Worm (Caenorhabditis elegans) whole organism, midembryonic: ENCODE results near the gene K10D11.3.

Source experiments
- T22C8.4 ChIP-seq: fragments of 200-800 bp; sonication (Bioruptor generic); IDR thresholded peaks from 2 replicates; pipeline ENCODE4 v1.3.6; 2022; ENCODE audit warnings: missing genetic modification characterization, missing compliant biosample characterization
- cog-1 ChIP-seq: sonication (generic microtip); optimal IDR thresholded peaks from 2 replicates; lab custom pipeline; 2016; ENCODE audit warnings: missing genetic modification characterization, missing compliant biosample characterization
- flt-1 ChIP-seq: fragments of 200-800 bp; sonication (Bioruptor generic); IDR thresholded peaks from 2 replicates; pipeline ENCODE4 v1.3.6; 2022; ENCODE audit warnings: missing genetic modification characterization, missing compliant biosample characterization
- klf-2 ChIP-seq: fragments of 200-800 bp; sonication (Bioruptor generic); conservative IDR thresholded peaks from 2 replicates; pipeline ENCODE4 v1.3.6; 2022; ENCODE audit warnings: missing genetic modification reagents, missing genetic modification characterization, missing compliant biosample characterization
- med-1 ChIP-seq: sonication (generic microtip); optimal IDR thresholded peaks from 2 replicates; lab custom pipeline; 2017; ENCODE audit warnings: missing genetic modification characterization, mild to moderate bottlenecking, missing compliant biosample characterization, antibody characterized with exemption, missing genetic modification reagents; ENCODE audit not compliant: insufficient read depth
- ref-1 ChIP-seq: fragments of 200-800 bp; sonication (Bioruptor generic); conservative IDR thresholded peaks from 2 replicates; pipeline ENCODE4 v1.3.6; 2022; ENCODE audit warnings: missing genetic modification reagents, missing genetic modification characterization, missing compliant biosample characterization
- tab-1 ChIP-seq: fragments of 200-800 bp; sonication (Bioruptor generic); IDR thresholded peaks from 2 replicates; pipeline ENCODE4 v1.3.6; 2022; ENCODE audit warnings: missing genetic modification characterization, missing compliant biosample characterization
- ztf-23 ChIP-seq: fragments of 200-800 bp; sonication (Bioruptor generic); IDR thresholded peaks from 2 replicates; pipeline ENCODE4 v1.3.6; 2022; ENCODE audit warnings: missing genetic modification reagents, missing genetic modification characterization, missing compliant biosample characterization
- ztf-29 ChIP-seq: fragments of 200-800 bp; sonication (Bioruptor generic); IDR thresholded peaks from 2 replicates; pipeline ENCODE4 v1.3.6; 2022; ENCODE audit warnings: missing genetic modification reagents, missing genetic modification characterization, missing compliant biosample characterization

DNA sequence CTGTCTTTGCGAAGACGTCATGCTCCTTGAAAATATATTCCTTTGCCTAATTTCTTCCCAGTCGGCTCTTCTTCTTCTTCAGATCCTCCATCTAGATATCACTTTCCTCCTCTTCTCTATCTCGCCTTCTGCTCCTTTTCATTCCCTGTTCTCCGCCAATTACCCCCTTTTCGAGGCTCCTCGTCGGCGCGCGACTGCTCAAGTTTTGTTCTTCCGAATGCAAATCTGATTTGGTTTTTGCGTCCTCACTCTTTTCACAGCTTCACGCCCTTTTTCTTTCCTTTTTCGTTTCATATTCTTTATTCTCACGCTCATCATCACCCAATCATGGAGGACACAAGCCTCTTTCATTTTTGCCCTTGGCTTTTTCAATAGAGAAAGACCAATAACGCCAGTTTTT, 30.9 kb upstream of the K10D11.3 start:
- TF ChIP-seq flt-1 (GFP tag; lab: Robert Waterston, UW) (no peak), ztf-23 (0 out of 2 replicates have a peak, but pooled peaks have one; percentile 61), T22C8.4 (GFP tag; lab: Robert Waterston, UW) (no peak), ztf-29 (no peak), cog-1 (tag; lab: Kevin White, UChicago) (no peak), klf-2 (GFP tag; lab: Robert Waterston, UW) (no peak), tab-1 (GFP tag; lab: Robert Waterston, UW) (no peak), ref-1 (GFP tag; lab: Robert Waterston, UW) (no peak), med-1 (GFP tag; lab: Kevin White, UChicago) (no peak)
